Fruit fly (Drosophila melanogaster) whole organism, embryonic: Measurements from ENCODE around the gene be.

Experiments used
- Atf-2 ChIP-seq: fragments of 200-800 bp; sonication (Bioruptor generic); optimal IDR thresholded peaks from 2 replicates; lab custom pipeline; 2016; ENCODE audit warnings: missing biosample characterization, missing genetic modification characterization
- B-H2 ChIP-seq: fragments of 200-800 bp; sonication (Bioruptor generic); optimal IDR thresholded peaks from 2 replicates; lab custom pipeline; 2018; ENCODE audit warnings: missing biosample characterization, mild to moderate bottlenecking, missing genetic modification characterization
- BEAF-32 ChIP-seq: fragments of 200-800 bp; sonication (Bioruptor generic); optimal IDR thresholded peaks from 3 replicates; lab custom pipeline; 2017; ENCODE audit warnings: missing biosample characterization, missing genetic modification characterization, mild to moderate bottlenecking, moderate library complexity, missing genetic modification reagents
- CG12219 ChIP-seq: fragments of 200-800 bp; sonication (Bioruptor generic); optimal IDR thresholded peaks from 3 replicates; lab custom pipeline; 2018; ENCODE audit warnings: missing biosample characterization, mild to moderate bottlenecking, missing genetic modification characterization
- CG13775 ChIP-seq: fragments of 200-800 bp; sonication (Bioruptor generic); optimal IDR thresholded peaks from 3 replicates; lab custom pipeline; 2017; ENCODE audit warnings: missing biosample characterization, mild to moderate bottlenecking, missing genetic modification characterization
- CG13894 ChIP-seq: fragments of 200-800 bp; sonication (Bioruptor generic); optimal IDR thresholded peaks from 3 replicates; lab custom pipeline; 2018; ENCODE audit warnings: missing biosample characterization, mild to moderate bottlenecking, missing genetic modification characterization, moderate library complexity
- CG17361 ChIP-seq: fragments of 200-800 bp; sonication (Bioruptor generic); IDR thresholded peaks from 3 replicates; pipeline ENCODE4 v1.3.6; 2022; ENCODE audit warnings: missing biosample characterization, missing genetic modification characterization
- CG17912 ChIP-seq: fragments of 200-800 bp; sonication (Bioruptor generic); optimal IDR thresholded peaks from 2 replicates; lab custom pipeline; 2018; ENCODE audit warnings: missing biosample characterization, mild to moderate bottlenecking, missing genetic modification characterization
- CG1792 ChIP-seq: fragments of 200-800 bp; sonication (Bioruptor generic); optimal IDR thresholded peaks from 2 replicates; lab custom pipeline; 2016; ENCODE audit warnings: missing biosample characterization, missing genetic modification characterization
- CG18011 ChIP-seq: fragments of 200-800 bp; sonication (Bioruptor generic); optimal IDR thresholded peaks from 2 replicates; lab custom pipeline; 2017; ENCODE audit warnings: missing biosample characterization, missing genetic modification characterization, mild to moderate bottlenecking, moderate library complexity, missing genotype
- CG18619 ChIP-seq: fragments of 200-800 bp; sonication (Bioruptor generic); optimal IDR thresholded peaks from 3 replicates; lab custom pipeline; 2017; ENCODE audit warnings: missing biosample characterization, mild to moderate bottlenecking, missing genetic modification characterization
- CG3281 ChIP-seq: fragments of 200-800 bp; sonication (Bioruptor generic); optimal IDR thresholded peaks from 3 replicates; lab custom pipeline; 2017; ENCODE audit warnings: missing biosample characterization, mild to moderate bottlenecking, missing genetic modification characterization
- CG34376 ChIP-seq: fragments of 200-800 bp; sonication (Bioruptor generic); optimal IDR thresholded peaks from 2 replicates; lab custom pipeline; 2018; ENCODE audit warnings: missing biosample characterization, mild to moderate bottlenecking, missing genetic modification characterization
- CG3995 ChIP-seq: fragments of 200-800 bp; sonication (Bioruptor generic); optimal IDR thresholded peaks from 3 replicates; lab custom pipeline; 2016; ENCODE audit warnings: missing biosample characterization, missing genetic modification characterization
- CG4328 ChIP-seq: fragments of 200-800 bp; sonication (Bioruptor generic); optimal IDR thresholded peaks from 3 replicates; lab custom pipeline; 2017; ENCODE audit warnings: missing biosample characterization, missing genetic modification reagents, missing genetic modification characterization
- CG9215 ChIP-seq: fragments of 200-800 bp; sonication (Bioruptor generic); IDR thresholded peaks from 2 replicates; pipeline ENCODE4 v1.3.6; 2022; ENCODE audit warnings: missing biosample characterization, missing genetic modification characterization
- CG9437 ChIP-seq: fragments of 200-800 bp; sonication (Bioruptor generic); optimal IDR thresholded peaks from 2 replicates; lab custom pipeline; 2018; ENCODE audit warnings: missing biosample characterization, mild to moderate bottlenecking, missing genetic modification characterization
- CG9817 ChIP-seq: fragments of 200-800 bp; sonication (Bioruptor generic); optimal IDR thresholded peaks from 2 replicates; lab custom pipeline; 2018; ENCODE audit warnings: missing biosample characterization, mild to moderate bottlenecking, missing genetic modification characterization, moderate library complexity
- CG9932 ChIP-seq: fragments of 200-800 bp; sonication (Bioruptor generic); IDR thresholded peaks from 2 replicates; pipeline ENCODE4 v1.3.6; 2022; ENCODE audit warnings: missing biosample characterization, missing genetic modification characterization
- Dbx ChIP-seq: fragments of 200-800 bp; sonication (Bioruptor generic); IDR thresholded peaks from 3 replicates; pipeline ENCODE4 v1.3.6; 2022; ENCODE audit warnings: missing biosample characterization, missing genetic modification characterization
- E2f2 ChIP-seq: fragments of 200-800 bp; sonication (Bioruptor generic); IDR thresholded peaks from 2 replicates; pipeline ENCODE4 v1.3.6; 2022; ENCODE audit warnings: missing biosample characterization, missing genetic modification characterization
- Ets65A ChIP-seq: fragments of 200-800 bp; sonication (Bioruptor generic); peaks from one replicate; lab custom pipeline; 2016; ENCODE audit warnings: missing biosample characterization, missing genetic modification characterization
- Hand ChIP-seq: fragments of 200-800 bp; sonication (Bioruptor generic); optimal IDR thresholded peaks from 2 replicates; lab custom pipeline; 2017; ENCODE audit warnings: mild to moderate bottlenecking, missing biosample characterization, missing genetic modification reagents, missing genetic modification characterization
- Hmr ChIP-seq: fragments of 200-800 bp; sonication (Bioruptor generic); optimal IDR thresholded peaks from 3 replicates; lab custom pipeline; 2017; ENCODE audit warnings: mild to moderate bottlenecking, missing biosample characterization, missing genetic modification reagents, missing genetic modification characterization
- Hr78 ChIP-seq, 2 experiments: fragments of 200-800 bp in 1 of 2; fragments of >200 bp in 1 of 2; sonication (Bioruptor generic) in 1 of 2; optimal IDR thresholded peaks; 2 replicates each; lab custom pipeline; 2017 to 2019; ENCODE audit warnings: missing biosample characterization in 2 of 2, missing genetic modification characterization in 2 of 2, mild to moderate bottlenecking in 1 of 2, moderate library complexity in 1 of 2
- Med ChIP-seq: fragments of 200-800 bp; sonication (Bioruptor generic); peaks from one replicate; lab custom pipeline; 2016; ENCODE audit warnings: missing biosample characterization, missing genetic modification characterization, mild to moderate bottlenecking, inconsistent platforms, moderate library complexity
- Meics ChIP-seq: fragments of 200-800 bp; sonication (Bioruptor generic); optimal IDR thresholded peaks from 2 replicates; lab custom pipeline; 2017; ENCODE audit warnings: missing biosample characterization, mild to moderate bottlenecking, missing genetic modification characterization
- Nf-YC ChIP-seq: fragments of 200-800 bp; optimal IDR thresholded peaks from 3 replicates; lab custom pipeline; 2019; ENCODE audit warnings: missing biosample characterization, mild to moderate bottlenecking, missing genetic modification characterization, moderate library complexity
- NfI ChIP-seq: fragments of 200-800 bp; sonication (Bioruptor generic); optimal IDR thresholded peaks from 3 replicates; lab custom pipeline; 2018; ENCODE audit warnings: missing biosample characterization, mild to moderate bottlenecking, missing genetic modification characterization, moderate library complexity
- Pdp1 ChIP-seq, 2 experiments: fragments of 200-800 bp; sonication (Bioruptor generic); optimal IDR thresholded peaks; 3 replicates each; lab custom pipeline; 2016; ENCODE audit warnings: missing biosample characterization in 2 of 2, missing genetic modification characterization in 2 of 2, mild to moderate bottlenecking in 1 of 2, moderate library complexity in 1 of 2
- Sox100B ChIP-seq: fragments of 200-800 bp; sonication (Bioruptor generic); optimal IDR thresholded peaks from 3 replicates; lab custom pipeline; 2018; ENCODE audit warnings: missing biosample characterization, mild to moderate bottlenecking, missing genetic modification characterization
- Trl ChIP-seq, 3 experiments: fragments of >200 bp in 2 of 3; fragments of 200-800 bp in 1 of 3; sonication (Bioruptor generic) in 1 of 3; optimal IDR thresholded peaks; 2 replicates in 1 of 3; 3 replicates in 2 of 3; lab custom pipeline; 2016 to 2017; ENCODE audit warnings: missing biosample characterization in 1 of 3, missing genetic modification characterization in 1 of 3
- Usf ChIP-seq: fragments of 200-800 bp; sonication (Bioruptor generic); optimal IDR thresholded peaks from 2 replicates; lab custom pipeline; 2017; ENCODE audit warnings: missing genotype, missing biosample characterization, missing genetic modification characterization
- al ChIP-seq: fragments of 200-800 bp; sonication (Bioruptor generic); IDR thresholded peaks from 2 replicates; pipeline ENCODE4 v1.3.6; 2022; ENCODE audit warnings: missing biosample characterization, missing genetic modification characterization
- bsh ChIP-seq, 2 experiments: fragments of 200-800 bp; sonication (Bioruptor generic); optimal IDR thresholded peaks; 2 replicates each; lab custom pipeline; 2017 to 2018; ENCODE audit warnings: mild to moderate bottlenecking in 2 of 2, missing biosample characterization in 2 of 2, missing genetic modification characterization in 2 of 2, moderate library complexity in 1 of 2
- ewg ChIP-seq: fragments of 200-800 bp; sonication (Bioruptor generic); optimal IDR thresholded peaks from 3 replicates; lab custom pipeline; 2017; ENCODE audit warnings: mild to moderate bottlenecking, missing biosample characterization, missing genetic modification reagents, missing genetic modification characterization
- lab ChIP-seq: fragments of 200-800 bp; sonication (Bioruptor generic); optimal IDR thresholded peaks from 3 replicates; lab custom pipeline; 2017; ENCODE audit warnings: missing biosample characterization, missing genetic modification characterization, mild to moderate bottlenecking, moderate library complexity, missing genetic modification reagents
- mirr ChIP-seq: fragments of 200-800 bp; sonication (Bioruptor generic); optimal IDR thresholded peaks from 3 replicates; lab custom pipeline; 2018; ENCODE audit warnings: missing biosample characterization, mild to moderate bottlenecking, missing genetic modification characterization
- peb ChIP-seq: fragments of 200-800 bp; sonication (Bioruptor generic); IDR thresholded peaks from 2 replicates; pipeline ENCODE4 v1.3.6; 2022; ENCODE audit warnings: missing biosample characterization, missing genetic modification characterization
- phol ChIP-seq: fragments of 200-800 bp; sonication (Bioruptor generic); optimal IDR thresholded peaks from 3 replicates; lab custom pipeline; 2018; ENCODE audit warnings: missing biosample characterization, mild to moderate bottlenecking, missing genetic modification characterization, moderate library complexity
- ro ChIP-seq: fragments of 200-800 bp; sonication (Bioruptor generic); IDR thresholded peaks from 2 replicates; pipeline ENCODE4 v1.3.6; 2022; ENCODE audit warnings: missing biosample characterization, missing genetic modification characterization
- row ChIP-seq: fragments of 200-800 bp; sonication (Bioruptor generic); IDR thresholded peaks from 3 replicates; pipeline ENCODE4 v1.3.6; 2022; ENCODE audit warnings: missing biosample characterization, missing genetic modification characterization
- salm ChIP-seq: fragments of 200-800 bp; sonication (Bioruptor generic); optimal IDR thresholded peaks from 2 replicates; lab custom pipeline; 2018; ENCODE audit warnings: missing biosample characterization, mild to moderate bottlenecking, missing genetic modification characterization
- scrt ChIP-seq: fragments of 200-800 bp; sonication (Bioruptor generic); optimal IDR thresholded peaks from 2 replicates; lab custom pipeline; 2018; ENCODE audit warnings: missing biosample characterization, mild to moderate bottlenecking, missing genetic modification characterization, moderate library complexity
- sens ChIP-seq: fragments of 200-800 bp; sonication (Bioruptor generic); peaks from one replicate; lab custom pipeline; 2016; ENCODE audit warnings: missing biosample characterization, missing genetic modification characterization
- slbo ChIP-seq: fragments of 200-800 bp; sonication (Bioruptor generic); IDR thresholded peaks from 2 replicates; pipeline ENCODE4 v1.3.6; 2022; ENCODE audit warnings: missing biosample characterization, missing genetic modification characterization
- wdn ChIP-seq: fragments of 200-800 bp; sonication (Bioruptor generic); IDR thresholded peaks from 2 replicates; pipeline ENCODE4 v1.3.6; 2022; ENCODE audit warnings: missing biosample characterization, missing genetic modification characterization
- yki ChIP-seq: fragments of >200 bp; optimal IDR thresholded peaks from 3 replicates; lab custom pipeline; 2018
- zfh2 ChIP-seq: fragments of 200-800 bp; sonication (Bioruptor generic); optimal IDR thresholded peaks from 2 replicates; lab custom pipeline; 2016; ENCODE audit warnings: missing biosample characterization, missing genetic modification characterization

Gene be

dm6 chrX:15043700-15044225, 19.5 kb downstream of the be start, which contains the start of gene CG5541 (continued):
- TF ChIP-seq Hand = peak; percentile 20
- 0 out of 3 replicates have a peak, but pooled peaks have one; percentile 19 for TF ChIP-seq CG17361 (GFP tag; lab: Robert Waterston, UW)
- TF ChIP-seq BEAF-32 (GFP tag; lab: Kevin White, UChicago) = peak; percentile 6
- peak; percentile 57 for TF ChIP-seq CG9932
- peak; percentile 42 to 77 for TF ChIP-seq Trl (optimal IDR thresholded peaks at IDR 0.05; lab: Kevin White, UChicago)
- TF ChIP-seq Trl (GFP tag; optimal IDR thresholded peaks at IDR 0.05; lab: Kevin White, UChicago) = no peak
- TF ChIP-seq Usf (GFP tag; lab: Kevin White, UChicago) = peak; percentile 15
- TF ChIP-seq peb = no peak
- TF ChIP-seq CG9817 = peak; percentile 2
- TF ChIP-seq CG18011 (GFP tag; lab: Kevin White, UChicago) = no peak
- TF ChIP-seq bsh (GFP tag; optimal IDR thresholded peaks at IDR 0.05; lab: Kevin White, UChicago) = peak in 1 of 2 experiments; percentile 18
- TF ChIP-seq yki = no peak
- no peak for TF ChIP-seq zfh2 (GFP tag; lab: Kevin White, UChicago)
- TF ChIP-seq CG18619 = peak; percentile 25
- peak; percentile 15 for TF ChIP-seq mirr (GFP tag; lab: Kevin White, UChicago)
- TF ChIP-seq Hmr (GFP tag; lab: Kevin White, UChicago) = peak; percentile 33
- no peak for TF ChIP-seq E2f2 (GFP tag; lab: Robert Waterston, UW)
- peak; percentile 8 for TF ChIP-seq B-H2 (GFP tag; lab: Kevin White, UChicago)
- peak; percentile 47 for TF ChIP-seq Meics (GFP tag; lab: Kevin White, UChicago)
- TF ChIP-seq Nf-YC (tag; lab: Kevin White, UChicago) = peak; percentile 44
- peak; percentile 6 for TF ChIP-seq phol (tag; lab: Kevin White, UChicago)
- TF ChIP-seq al (GFP tag; lab: Robert Waterston, UW) = 0 out of 2 replicates have a peak, but pooled peaks have one; percentile 17
- TF ChIP-seq CG1792 (GFP tag; lab: Kevin White, UChicago) = no peak
- TF ChIP-seq CG17912 = no peak
- TF ChIP-seq Hr78 (GFP tag; optimal IDR thresholded peaks at IDR 0.05; lab: Kevin White, UChicago) = no peak
- peak; percentile 52 for TF ChIP-seq CG3281 (GFP tag; lab: Kevin White, UChicago)
- peak; percentile 5 for TF ChIP-seq CG12219
- peak; percentile 61 for TF ChIP-seq Med (GFP tag; lab: Kevin White, UChicago)
- TF ChIP-seq salm (tag; lab: Kevin White, UChicago) = no peak
- TF ChIP-seq Pdp1 (GFP tag; optimal IDR thresholded peaks at IDR 0.05; lab: Kevin White, UChicago) = peak in 1 of 2 experiments; percentile 66
- TF ChIP-seq CG3995 (GFP tag; lab: Kevin White, UChicago) = peak; percentile 85
- peak; percentile 17 for TF ChIP-seq Sox100B
- TF ChIP-seq CG34376 (GFP tag; lab: Kevin White, UChicago) = peak; percentile 67
- TF ChIP-seq CG13775 (GFP tag; lab: Kevin White, UChicago) = peak; percentile 22
- peak; percentile 17 for TF ChIP-seq NfI (GFP tag; lab: Kevin White, UChicago)
- TF ChIP-seq slbo = 0 out of 2 replicates have a peak, but pooled peaks have one; percentile 4
- no peak for TF ChIP-seq ro (GFP tag; lab: Robert Waterston, UW)
- TF ChIP-seq CG4328 = peak; percentile 38
- TF ChIP-seq row (GFP tag; lab: Robert Waterston, UW) = peak; percentile 92
- 0 out of 3 replicates have a peak, but pooled peaks have one; percentile 24 for TF ChIP-seq Dbx (GFP tag; lab: Robert Waterston, UW)
- peak; percentile 14 for TF ChIP-seq lab (GFP tag; lab: Kevin White, UChicago)
- 0 out of 2 replicates have a peak, but pooled peaks have one; percentile 6 for TF ChIP-seq CG9215
- TF ChIP-seq scrt = peak; percentile 4
- TF ChIP-seq Ets65A (GFP tag; lab: Kevin White, UChicago) = peak; percentile 62
- no peak for TF ChIP-seq Atf-2 (GFP tag; lab: Kevin White, UChicago)
- peak; percentile 72 for TF ChIP-seq CG9437 (GFP tag; lab: Kevin White, UChicago)
- peak; percentile 32 for TF ChIP-seq CG13894
- TF ChIP-seq wdn (GFP tag; lab: Robert Waterston, UW) = 0 out of 2 replicates have a peak, but pooled peaks have one; percentile 20
- TF ChIP-seq sens (GFP tag; lab: Kevin White, UChicago) = peak; percentile 81
- TF ChIP-seq ewg (GFP tag; lab: Kevin White, UChicago) = no peak
